Worm (Caenorhabditis elegans): ENCODE data around the gene K04C2.8.

ce11 chrIII:6872534-6873150, 2.5 kb downstream of the K04C2.8 start, which contains the start of gene K04C2.3:
- TF ChIP-seq Y105C5A.15 (GFP tag; IDR thresholded peaks at IDR 0.05) (no peak), snpc-4 (tag; optimal IDR thresholded peaks at IDR 0.05) (no peak), daf-8 (GFP tag; IDR thresholded peaks at IDR 0.05) (no peak), nhr-25 (tag; optimal IDR thresholded peaks at IDR 0.05; ENCODE audit: borderline replicate concordance, insufficient read depth) (no peak), lsy-2 (tag; optimal IDR thresholded peaks at IDR 0.05) (no peak), ZK546.5 (tag; optimal IDR thresholded peaks at IDR 0.05) (no peak), attf-4 (tag; optimal IDR thresholded peaks at IDR 0.05) (no peak), ceh-20 (GFP tag; IDR thresholded peaks at IDR 0.05) (0 out of 2 replicates have a peak, but pooled peaks have one; percentile 19), zag-1 (tag; optimal IDR thresholded peaks at IDR 0.05) (no peak), nhr-77 (tag; optimal IDR thresholded peaks at IDR 0.05) (no peak), lin-39 (tag; optimal IDR thresholded peaks at IDR 0.05) (no peak), nhr-28 (tag; optimal IDR thresholded peaks at IDR 0.05) (peak; percentile 1), ces-1 (GFP tag; optimal IDR thresholded peaks at IDR 0.05) (no peak), ama-1 (optimal IDR thresholded peaks at IDR 0.05) (no peak)
